Worm (Caenorhabditis elegans): ENCODE measurements around the gene C09G5.7.

The C09G5.7 gene

ce11 chrII:10717124-10717523, 2.4 kb downstream of the C09G5.7 start, which contains the start of gene C09G5.13:
Gene C09G5.13 (plus strand): TSS chrII:10717424.
- TF ChIP-seq unc-62 (GFP tag; optimal IDR thresholded peaks at IDR 0.05 in 1 of 2) (peak in 1 of 2 experiments; percentile 22), unc-62 (tag; optimal IDR thresholded peaks at IDR 0.05) (no peak), T20F7.1 (GFP tag; optimal IDR thresholded peaks at IDR 0.05) (no peak)

ce11 chrII:10719931-10720330, 5.2 kb downstream of the C09G5.7 start, which contains the start of gene mks-5:
Gene mks-5 (plus strand): TSS chrII:10720231.
- TF ChIP-seq daf-8 (GFP tag; IDR thresholded peaks at IDR 0.05) (no peak), egl-43 (GFP tag; IDR thresholded peaks at IDR 0.05) (no peak), hlh-11 (tag; optimal IDR thresholded peaks at IDR 0.05) (no peak), ceh-82 (tag; optimal IDR thresholded peaks at IDR 0.05) (no peak), ces-1 (GFP tag; optimal IDR thresholded peaks at IDR 0.05) (no peak), mdt-29 (GFP tag; IDR thresholded peaks at IDR 0.05) (no peak), unc-39 (tag; optimal IDR thresholded peaks at IDR 0.05) (no peak), php-3 (GFP tag; IDR thresholded peaks at IDR 0.05) (no peak), snpc-1.2 (GFP tag; IDR thresholded peaks at IDR 0.05) (no peak), nhr-28 (tag; optimal IDR thresholded peaks at IDR 0.05) (no peak), mep-1 (tag; optimal IDR thresholded peaks at IDR 0.05) (no peak), madf-5 (GFP tag; IDR thresholded peaks at IDR 0.05) (no peak), D1046.2 (GFP tag; IDR thresholded peaks at IDR 0.05) (no peak), mes-2 (tag; optimal IDR thresholded peaks at IDR 0.05; ENCODE audit: poor library complexity, severe bottlenecking) (no peak), attf-4 (tag; optimal IDR thresholded peaks at IDR 0.05) (no peak), unc-130 (GFP tag; optimal IDR thresholded peaks at IDR 0.05) (no peak)

ce11 chrII:10723069-10723468, 8.4 kb downstream of the C09G5.7 start, which contains the start of gene C09G5.14:
Gene C09G5.14 (minus strand): TSS chrII:10723169.
- TF ChIP-seq zfp-3 (GFP tag; conservative IDR thresholded peaks at IDR 0.05), result no peak
- no peak for TF ChIP-seq Y48G9A.11 (GFP tag; IDR thresholded peaks at IDR 0.05)
- no peak for TF ChIP-seq php-3 (GFP tag; IDR thresholded peaks at IDR 0.05)
- no peak for TF ChIP-seq nhr-76 (tag; optimal IDR thresholded peaks at IDR 0.05)
- no peak for TF ChIP-seq aly-2 (tag; optimal IDR thresholded peaks at IDR 0.05)
- TF ChIP-seq spr-1 (tag; optimal IDR thresholded peaks at IDR 0.05), result no peak
- TF ChIP-seq nhr-41 (GFP tag; IDR thresholded peaks at IDR 0.05), result no peak
- no peak for TF ChIP-seq unc-62 (GFP tag; optimal IDR thresholded peaks at IDR 0.05 in 1 of 2)
- TF ChIP-seq unc-62 (tag; optimal IDR thresholded peaks at IDR 0.05), result no peak
- TF ChIP-seq lin-13 (GFP tag; optimal IDR thresholded peaks at IDR 0.05), result no peak
- no peak for TF ChIP-seq zip-11 (GFP tag; IDR thresholded peaks at IDR 0.05)
- no peak for TF ChIP-seq ama-1 (optimal IDR thresholded peaks at IDR 0.05)
- no peak for TF ChIP-seq rbr-2 (tag; optimal IDR thresholded peaks at IDR 0.05)
- TF ChIP-seq ctbp-1 (GFP tag; IDR thresholded peaks at IDR 0.05), result no peak
- TF ChIP-seq mxl-3 (GFP tag; optimal IDR thresholded peaks at IDR 0.05), result no peak

ce11 chrII:10730702-10731101, 16.0 kb downstream of the C09G5.7 start:
- TF ChIP-seq zag-1 (tag; optimal IDR thresholded peaks at IDR 0.05) (no peak), zip-11 (GFP tag; IDR thresholded peaks at IDR 0.05) (no peak), duxl-1 (tag; optimal IDR thresholded peaks at IDR 0.05; ENCODE audit: poor library complexity) (no peak), nhr-11 (tag; optimal IDR thresholded peaks at IDR 0.05) (peak; percentile 39)

- TF ChIP-seq ces-1 (GFP tag; optimal IDR thresholded peaks at IDR 0.05) (no peak), unc-62 (GFP tag; optimal IDR thresholded peaks at IDR 0.05 in 1 of 2) (peak in 1 of 2 experiments; percentile 48), unc-62 (tag; optimal IDR thresholded peaks at IDR 0.05) (no peak), ZK337.2 (GFP tag; IDR thresholded peaks at IDR 0.05) (no peak)
Measured at ce11 chrII:10731552-10731951, 16.9 kb downstream of the C09G5.7 start, which contains the start of gene glb-12. Gene glb-12 (minus strand): TSS chrII:10731652.

Measured in whole organism, L4 larva.